Worm (Caenorhabditis elegans) whole organism, young adult: Measurements from ENCODE around the gene slo-2.

Source experiments
- C06A6.2 ChIP-seq: fragments of 200-800 bp; sonication (Bioruptor generic); conservative IDR thresholded peaks from 2 replicates; pipeline ENCODE4 v1.3.6; 2022; ENCODE audit warnings: missing genetic modification characterization, missing compliant biosample characterization
- F49E8.2 ChIP-seq: sonication (generic microtip); optimal IDR thresholded peaks from 3 replicates; lab custom pipeline; 2017; ENCODE audit warnings: missing genetic modification characterization, mild to moderate bottlenecking, missing compliant biosample characterization, antibody characterized with exemption, moderate library complexity; ENCODE audit not compliant: insufficient read depth
- ceh-40 ChIP-seq: fragments of 200-800 bp; sonication (Bioruptor generic); IDR thresholded peaks from 2 replicates; pipeline ENCODE4 v1.3.6; 2022; ENCODE audit warnings: missing genetic modification characterization, missing compliant biosample characterization
- dpl-1 ChIP-seq: fragments of 150-350 bp; optimal IDR thresholded peaks from 2 replicates; lab custom pipeline; 2014; ENCODE audit warnings: missing biosample characterization, missing genetic modification reagents, missing genetic modification characterization
- egrh-3 ChIP-seq: fragments of 200-800 bp; sonication (Bioruptor generic); IDR thresholded peaks from 2 replicates; pipeline ENCODE4 v1.3.6; 2022; ENCODE audit warnings: missing genetic modification reagents, missing genetic modification characterization, missing compliant biosample characterization
- ets-4 ChIP-seq: fragments of 200-800 bp; sonication (Bioruptor generic); optimal IDR thresholded peaks from 2 replicates; lab custom pipeline; 2018; ENCODE audit warnings: mild to moderate bottlenecking, missing genetic modification characterization, missing compliant biosample characterization
- lin-54 ChIP-seq: fragments of 200-800 bp; sonication (Bioruptor generic); optimal IDR thresholded peaks from 2 replicates; lab custom pipeline; 2018; ENCODE audit warnings: mild to moderate bottlenecking, missing genetic modification characterization, missing compliant biosample characterization
- lsy-27 ChIP-seq: sonication (generic microtip); optimal IDR thresholded peaks from 2 replicates; lab custom pipeline; 2017; ENCODE audit warnings: missing genetic modification characterization, mild to moderate bottlenecking, missing compliant biosample characterization, antibody characterized with exemption, missing genotype, borderline replicate concordance; ENCODE audit not compliant: insufficient read depth
- mel-28 ChIP-seq: sonication (generic microtip); optimal IDR thresholded peaks from 2 replicates; lab custom pipeline; 2016; ENCODE audit warnings: borderline replicate concordance, mild to moderate bottlenecking, missing genetic modification characterization, missing compliant biosample characterization
- snpc-1.3 ChIP-seq: sonication (generic microtip); optimal IDR thresholded peaks from 2 replicates; lab custom pipeline; 2017; ENCODE audit warnings: missing genetic modification characterization, mild to moderate bottlenecking, missing compliant biosample characterization, antibody characterized with exemption, moderate library complexity, missing genotype, missing genetic modification reagents; ENCODE audit not compliant: insufficient read depth
- snpc-4 ChIP-seq, 5 experiments: fragments of 150-350 bp in 1 of 5; sonication (generic microtip) in 4 of 5; optimal IDR thresholded peaks; 2 replicates each; lab custom pipeline; 2014 to 2018; ENCODE audit warnings: missing genetic modification characterization in 5 of 5, missing biosample characterization in 3 of 5, antibody characterized with exemption in 2 of 5, mild to moderate bottlenecking in 2 of 5, missing compliant biosample characterization in 2 of 5, missing genotype in 2 of 5, moderate library complexity in 2 of 5, missing genetic modification reagents in 1 of 5
- unc-62 ChIP-seq: fragments of 150-350 bp; optimal IDR thresholded peaks from 2 replicates; lab custom pipeline; 2014; ENCODE audit warnings: missing biosample characterization, missing genetic modification reagents, missing genetic modification characterization

- TF ChIP-seq snpc-4 (GFP tag; optimal IDR thresholded peaks at IDR 0.05; lab: Kevin White, UChicago) (no peak), snpc-4 (tag; optimal IDR thresholded peaks at IDR 0.05; lab: Kevin White, UChicago) (no peak), unc-62 (GFP tag; lab: Kevin White, UChicago) (no peak), C06A6.2 (no peak), egrh-3 (no peak), mel-28 (tag; lab: Kevin White, UChicago) (no peak), ceh-40 (no peak), lsy-27 (no peak), dpl-1 (GFP tag; lab: Kevin White, UChicago) (no peak), lin-54 (GFP tag; lab: Kevin White, UChicago) (no peak), F49E8.2 (tag; lab: Kevin White, UChicago) (no peak), ets-4 (GFP tag; lab: Kevin White, UChicago) (no peak), snpc-1.3 (tag; lab: Kevin White, UChicago) (no peak)
Measured at ce11 chrX:11426647-11427046, 20.9 kb upstream of the slo-2 start.
